Worm (Caenorhabditis elegans) whole organism, early embryonic: ENCODE measurements around the gene srh-33.

ENCODE experiments used
- ama-1 ChIP-seq: fragments of 150-350 bp; optimal IDR thresholded peaks from 2 replicates; lab custom pipeline; 2014
- flt-1 ChIP-seq: fragments of 200-800 bp; sonication (Bioruptor generic); IDR thresholded peaks from 2 replicates; pipeline ENCODE4 v1.3.6; 2022; ENCODE audit warnings: missing genetic modification characterization, missing compliant biosample characterization
- tbx-11 ChIP-seq: fragments of 200-800 bp; sonication (Bioruptor generic); IDR thresholded peaks from 2 replicates; pipeline ENCODE4 v1.3.6; 2022; ENCODE audit warnings: missing genetic modification characterization, missing compliant biosample characterization

- TF ChIP-seq tbx-11, result no peak
- no peak for TF ChIP-seq ama-1 (lab: Kevin White, UChicago)
- TF ChIP-seq flt-1 (GFP tag; lab: Robert Waterston, UW), result no peak
These were observed 36.0 kb upstream of the srh-33 start for ce11 chrV:479046-479445.
